Worm (Caenorhabditis elegans): Measurements from ENCODE around the gene srv-25.

Gene srv-25

DNA sequence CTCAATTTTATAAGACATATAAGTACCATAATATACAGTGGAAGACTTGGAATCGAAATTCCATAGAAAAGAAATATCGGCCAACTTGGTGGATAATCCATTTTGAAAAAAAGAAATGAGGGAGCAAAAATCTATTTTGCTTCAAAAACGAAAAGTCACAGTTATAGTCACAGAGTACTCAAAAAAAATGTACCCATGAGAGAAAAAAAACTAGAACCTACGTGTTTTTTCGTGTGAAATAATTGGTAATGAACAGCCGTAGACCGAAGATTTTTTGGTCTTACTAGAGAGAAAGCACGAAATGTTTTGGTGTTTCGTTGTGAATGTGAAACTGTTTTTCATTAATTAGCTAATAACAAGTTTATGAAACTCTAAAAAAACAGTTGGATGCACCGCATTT, 34.2 kb downstream of the srv-25 start, which contains the start of gene srv-30:
TSS of gene srv-30 (minus strand) at position 101 of the 400 bp plus-strand sequence.
- no peak for TF ChIP-seq F13H6.1 (tag; optimal IDR thresholded peaks at IDR 0.05)
- no peak for TF ChIP-seq ceh-22 (tag; optimal IDR thresholded peaks at IDR 0.05)
- no peak for TF ChIP-seq K02D7.2 (tag; optimal IDR thresholded peaks at IDR 0.05)
- TF ChIP-seq tbx-7 (tag; optimal IDR thresholded peaks at IDR 0.05) = no peak
- no peak for TF ChIP-seq K09A11.1 (tag; optimal IDR thresholded peaks at IDR 0.05; ENCODE audit: insufficient read depth)
- no peak for TF ChIP-seq ref-2 (tag; optimal IDR thresholded peaks at IDR 0.05)
- TF ChIP-seq sdc-2 (tag; optimal IDR thresholded peaks at IDR 0.05) = no peak
- no peak for TF ChIP-seq sox-2 (GFP tag; IDR thresholded peaks at IDR 0.05)
- no peak for TF ChIP-seq pha-4 (tag; optimal IDR thresholded peaks at IDR 0.05)
- TF ChIP-seq dve-1 (tag; optimal IDR thresholded peaks at IDR 0.05) = no peak
- TF ChIP-seq unc-86 (tag; optimal IDR thresholded peaks at IDR 0.05) = no peak
- no peak for TF ChIP-seq ets-4 (tag; optimal IDR thresholded peaks at IDR 0.05)
- TF ChIP-seq pros-1 (tag; optimal IDR thresholded peaks at IDR 0.05) = no peak
- TF ChIP-seq zip-5 (tag; optimal IDR thresholded peaks at IDR 0.05) = no peak
- TF ChIP-seq elt-2 (tag; optimal IDR thresholded peaks at IDR 0.05) = no peak
- no peak for TF ChIP-seq T23F11.4 (GFP tag; optimal IDR thresholded peaks at IDR 0.05)
- no peak for TF ChIP-seq ceh-45 (GFP tag; IDR thresholded peaks at IDR 0.05)
- no peak for TF ChIP-seq hlh-6 (tag; optimal IDR thresholded peaks at IDR 0.05)

- TF ChIP-seq hlh-15 (tag; optimal IDR thresholded peaks at IDR 0.05) (no peak), odd-2 (tag; optimal IDR thresholded peaks at IDR 0.05) (no peak), ceh-22 (tag; optimal IDR thresholded peaks at IDR 0.05) (no peak), fax-1 (tag; optimal IDR thresholded peaks at IDR 0.05) (no peak), nhr-232 (tag; optimal IDR thresholded peaks at IDR 0.05) (no peak), che-1 (tag; optimal IDR thresholded peaks at IDR 0.05) (no peak), zip-5 (tag; optimal IDR thresholded peaks at IDR 0.05) (no peak), hlh-13 (GFP tag; optimal IDR thresholded peaks at IDR 0.05) (no peak), madf-2 (tag; optimal IDR thresholded peaks at IDR 0.05) (no peak), ahr-1 (tag; optimal IDR thresholded peaks at IDR 0.05) (no peak), ceh-48 (tag; optimal IDR thresholded peaks at IDR 0.05) (no peak), dve-1 (tag; optimal IDR thresholded peaks at IDR 0.05) (no peak)
Measured at ce11 chrIV:6266499-6266898, 37.0 kb downstream of the srv-25 start, which contains the start of gene srv-29. Gene srv-29, minus strand, starts transcription at chrIV:6266599.

ce11 chrIV:6263244-6263643, 40.3 kb downstream of the srv-25 start, which contains the start of gene srv-28:
Gene srv-28, minus strand, starts transcription at chrIV:6263344.
- no peak for TF ChIP-seq unc-42 (tag; optimal IDR thresholded peaks at IDR 0.05)
- TF ChIP-seq unc-3 (GFP tag; conservative IDR thresholded peaks at IDR 0.05) = no peak
- no peak for TF ChIP-seq unc-3 (tag; optimal IDR thresholded peaks at IDR 0.05)
- no peak for TF ChIP-seq ceh-6 (GFP tag; optimal IDR thresholded peaks at IDR 0.05)
- TF ChIP-seq hlh-30 (tag; optimal IDR thresholded peaks at IDR 0.05; ENCODE audit: insufficient read depth) = no peak
- TF ChIP-seq pha-2 (tag; optimal IDR thresholded peaks at IDR 0.05) = no peak
- no peak for TF ChIP-seq ceh-30 (tag; optimal IDR thresholded peaks at IDR 0.05)
- TF ChIP-seq elt-4 (tag; optimal IDR thresholded peaks at IDR 0.05) = no peak
- TF ChIP-seq pat-9 (tag; optimal IDR thresholded peaks at IDR 0.05) = no peak
- no peak for TF ChIP-seq gmeb-2 (tag; optimal IDR thresholded peaks at IDR 0.05)
- no peak for TF ChIP-seq hlh-13 (GFP tag; optimal IDR thresholded peaks at IDR 0.05)
- no peak for TF ChIP-seq hlh-6 (tag; optimal IDR thresholded peaks at IDR 0.05)
- TF ChIP-seq fkh-10 (GFP tag; optimal IDR thresholded peaks at IDR 0.05) = no peak
- no peak for TF ChIP-seq eyg-1 (tag; optimal IDR thresholded peaks at IDR 0.05)
- TF ChIP-seq hlh-8 (tag; optimal IDR thresholded peaks at IDR 0.05) = no peak
- TF ChIP-seq tbx-2 (tag; optimal IDR thresholded peaks at IDR 0.05) = no peak
- TF ChIP-seq odd-2 (tag; optimal IDR thresholded peaks at IDR 0.05) = no peak
